Worm (Caenorhabditis elegans) whole organism, dauer: ENCODE data around the gene lido-7.

Experiments used
- unc-62 ChIP-seq: sonication (generic microtip); optimal IDR thresholded peaks from 2 replicates; lab custom pipeline; 2017; ENCODE audit warnings: missing biosample characterization, missing genetic modification reagents, missing genetic modification characterization

Gene lido-7

ce11 chrII:2987854-2988350, at the start of gene lido-7:
Gene lido-7, plus strand, starts transcription at chrII:2988300.
- no peak for TF ChIP-seq unc-62 (GFP tag; lab: Kevin White, UChicago)

ce11 chrII:2939681-2940080, 48.4 kb upstream of the lido-7 start:
- no peak for TF ChIP-seq unc-62 (GFP tag; lab: Kevin White, UChicago)

ce11 chrII:2940747-2941146, 47.4 kb upstream of the lido-7 start, which contains the start of gene irld-66:
Gene irld-66, minus strand, starts transcription at chrII:2940847.
- no peak for TF ChIP-seq unc-62 (GFP tag; lab: Kevin White, UChicago)

ce11 chrII:2943966-2944365, 44.1 kb upstream of the lido-7 start, which contains the start of the genes irld-50 and irld-49:
Gene irld-50, minus strand, starts transcription at chrII:2944066.
Gene irld-49, plus strand, starts transcription at chrII:2944176.
- TF ChIP-seq unc-62 (GFP tag; lab: Kevin White, UChicago): no peak

ce11 chrII:2946438-2946837, 41.7 kb upstream of the lido-7 start, which contains the start of gene srw-79:
Gene srw-79, plus strand, starts transcription at chrII:2946738.
- TF ChIP-seq unc-62 (GFP tag; lab: Kevin White, UChicago): no peak

ce11 chrII:2948614-2949013, 39.5 kb upstream of the lido-7 start:
- TF ChIP-seq unc-62 (GFP tag; lab: Kevin White, UChicago): no peak

ce11 chrII:2952629-2953028, 35.5 kb upstream of the lido-7 start, which contains the start of gene irld-51:
Gene irld-51, minus strand, starts transcription at chrII:2952729.
- no peak for TF ChIP-seq unc-62 (GFP tag; lab: Kevin White, UChicago)

ce11 chrII:2955656-2956115, 32.4 kb upstream of the lido-7 start, which contains the start of gene irld-48:
Gene irld-48, plus strand, starts transcription at chrII:2956065.
- TF ChIP-seq unc-62 (GFP tag; lab: Kevin White, UChicago): no peak

- TF ChIP-seq unc-62 (GFP tag; lab: Kevin White, UChicago): no peak
Observed at ce11 chrII:2958308-2958707, 29.8 kb upstream of the lido-7 start, which contains the start of gene srw-60. Gene srw-60, plus strand, starts transcription at chrII:2958608.

ce11 chrII:2962531-2963164, 25.5 kb upstream of the lido-7 start:
- no peak for TF ChIP-seq unc-62 (GFP tag; lab: Kevin White, UChicago)

- TF ChIP-seq unc-62 (GFP tag; lab: Kevin White, UChicago): no peak
Observed at ce11 chrII:2963619-2964018, 24.5 kb upstream of the lido-7 start.

- TF ChIP-seq unc-62 (GFP tag; lab: Kevin White, UChicago): no peak
Observed at ce11 chrII:2965215-2965998, 22.7 kb upstream of the lido-7 start.

- TF ChIP-seq unc-62 (GFP tag; lab: Kevin White, UChicago): no peak
Observed at ce11 chrII:2966350-2966749, 21.8 kb upstream of the lido-7 start.

ce11 chrII:2967064-2967463, 21.0 kb upstream of the lido-7 start:
- no peak for TF ChIP-seq unc-62 (GFP tag; lab: Kevin White, UChicago)

- TF ChIP-seq unc-62 (GFP tag; lab: Kevin White, UChicago): no peak
Observed at ce11 chrII:2973940-2974402, 14.1 kb upstream of the lido-7 start.
